Fruit fly (Drosophila melanogaster) whole organism, embryonic: Measurements from ENCODE around the gene mthl1.

Experiments used
- Ada2b ChIP-seq: fragments of 200-800 bp; sonication (Bioruptor generic); IDR thresholded peaks from 2 replicates; pipeline ENCODE4 v1.3.6; 2022; ENCODE audit warnings: missing biosample characterization, missing genetic modification characterization
- C15 ChIP-seq: fragments of 200-800 bp; sonication (Bioruptor generic); IDR thresholded peaks from 3 replicates; pipeline ENCODE4 v1.3.6; 2022; ENCODE audit warnings: missing biosample characterization, missing genetic modification characterization
- CG11504 ChIP-seq: fragments of 200-800 bp; sonication (Bioruptor generic); optimal IDR thresholded peaks from 3 replicates; lab custom pipeline; 2019; ENCODE audit warnings: missing biosample characterization, mild to moderate bottlenecking, missing genetic modification characterization, moderate library complexity
- CG11560 ChIP-seq: fragments of 200-800 bp; sonication (Bioruptor generic); IDR thresholded peaks from 3 replicates; pipeline ENCODE4 v1.3.6; 2022; ENCODE audit warnings: missing biosample characterization, missing genetic modification characterization
- CG13287 ChIP-seq: fragments of 200-800 bp; sonication (Bioruptor generic); IDR thresholded peaks from 2 replicates; pipeline ENCODE4 v1.3.6; 2022; ENCODE audit warnings: missing biosample characterization, missing genetic modification characterization; ENCODE audit not compliant: partially characterized antibody
- CG14441 ChIP-seq: fragments of 200-800 bp; sonication (Bioruptor generic); IDR thresholded peaks from 2 replicates; pipeline ENCODE4 v1.3.6; 2022; ENCODE audit warnings: missing biosample characterization, missing genetic modification characterization
- CG15696 ChIP-seq: fragments of 200-800 bp; sonication (Bioruptor generic); optimal IDR thresholded peaks from 2 replicates; lab custom pipeline; 2019; ENCODE audit warnings: missing biosample characterization, mild to moderate bottlenecking, missing genetic modification characterization, moderate library complexity
- CG1603 ChIP-seq: fragments of 200-800 bp; sonication (Bioruptor generic); optimal IDR thresholded peaks from 2 replicates; lab custom pipeline; 2019; ENCODE audit warnings: missing biosample characterization, mild to moderate bottlenecking, missing genetic modification characterization, moderate library complexity
- CG16813 ChIP-seq: fragments of 200-800 bp; sonication (Bioruptor generic); IDR thresholded peaks from 3 replicates; pipeline ENCODE4 v1.3.6; 2022; ENCODE audit warnings: missing biosample characterization, missing genetic modification characterization; ENCODE audit not compliant: partially characterized antibody
- CG17186 ChIP-seq: fragments of 200-800 bp; sonication (Bioruptor generic); optimal IDR thresholded peaks from 3 replicates; lab custom pipeline; 2017; ENCODE audit warnings: missing biosample characterization, missing genetic modification reagents, missing genetic modification characterization
- CG18599 ChIP-seq: fragments of 200-800 bp; sonication (Bioruptor generic); optimal IDR thresholded peaks from 3 replicates; lab custom pipeline; 2017; ENCODE audit warnings: missing biosample characterization, missing genetic modification characterization, mild to moderate bottlenecking, moderate library complexity, missing genetic modification reagents
- CG30020 ChIP-seq: fragments of 200-800 bp; optimal IDR thresholded peaks from 2 replicates; lab custom pipeline; 2019; ENCODE audit warnings: missing biosample characterization, mild to moderate bottlenecking, missing genetic modification characterization, moderate library complexity
- CG42726 ChIP-seq: fragments of 200-800 bp; sonication (Bioruptor generic); IDR thresholded peaks from 2 replicates; pipeline ENCODE4 v1.3.6; 2022; ENCODE audit warnings: missing biosample characterization, missing genetic modification characterization; ENCODE audit not compliant: partially characterized antibody
- CG4360 ChIP-seq: fragments of 200-800 bp; sonication (Bioruptor generic); IDR thresholded peaks from 2 replicates; pipeline ENCODE4 v1.3.6; 2022; ENCODE audit warnings: missing biosample characterization, missing genetic modification characterization
- CG4404 ChIP-seq: fragments of 200-800 bp; sonication (Bioruptor generic); IDR thresholded peaks from 2 replicates; pipeline ENCODE4 v1.3.6; 2022; ENCODE audit warnings: missing biosample characterization, missing genetic modification characterization
- CG4617 ChIP-seq: fragments of 200-800 bp; sonication (Bioruptor generic); optimal IDR thresholded peaks from 3 replicates; lab custom pipeline; 2016; ENCODE audit warnings: missing biosample characterization, missing genetic modification characterization, borderline replicate concordance
- CG4730 ChIP-seq: fragments of 200-800 bp; sonication (Bioruptor generic); IDR thresholded peaks from 2 replicates; pipeline ENCODE4 v1.3.6; 2022; ENCODE audit warnings: missing biosample characterization, missing genetic modification characterization
- CG6854 ChIP-seq: fragments of 200-800 bp; sonication (Bioruptor generic); optimal IDR thresholded peaks from 3 replicates; lab custom pipeline; 2017; ENCODE audit warnings: missing biosample characterization, mild to moderate bottlenecking, missing genetic modification characterization
- CG7271 ChIP-seq: fragments of 200-800 bp; sonication (Bioruptor generic); optimal IDR thresholded peaks from 2 replicates; lab custom pipeline; 2018; ENCODE audit warnings: missing biosample characterization, mild to moderate bottlenecking, missing genetic modification characterization, moderate library complexity
- CG7357 ChIP-seq: fragments of 200-800 bp; sonication (Bioruptor generic); IDR thresholded peaks from 3 replicates; pipeline ENCODE4 v1.3.6; 2022; ENCODE audit warnings: missing biosample characterization, missing genetic modification characterization
- CG8765 ChIP-seq: fragments of 200-800 bp; sonication (Bioruptor generic); IDR thresholded peaks from 2 replicates; pipeline ENCODE4 v1.3.6; 2022; ENCODE audit warnings: missing biosample characterization, missing genetic modification characterization
- CG9797 ChIP-seq: fragments of 200-800 bp; sonication (Bioruptor generic); optimal IDR thresholded peaks from 3 replicates; lab custom pipeline; 2018; ENCODE audit warnings: missing biosample characterization, mild to moderate bottlenecking, missing genetic modification characterization
- CTCF ChIP-seq: fragments of 200-800 bp; sonication (Bioruptor generic); optimal IDR thresholded peaks from 2 replicates; lab custom pipeline; 2017; ENCODE audit warnings: missing biosample characterization, mild to moderate bottlenecking, missing genetic modification characterization, moderate library complexity
- Dp ChIP-seq: fragments of 200-800 bp; sonication (Bioruptor generic); optimal IDR thresholded peaks from 2 replicates; lab custom pipeline; 2018; ENCODE audit warnings: missing biosample characterization, mild to moderate bottlenecking, missing genetic modification characterization, moderate library complexity
- Fer1 ChIP-seq: fragments of 200-800 bp; sonication (Bioruptor generic); optimal IDR thresholded peaks from 2 replicates; lab custom pipeline; 2017; ENCODE audit warnings: missing biosample characterization, mild to moderate bottlenecking, missing genetic modification characterization
- Fer2 ChIP-seq: fragments of 200-800 bp; sonication (Bioruptor generic); optimal IDR thresholded peaks from 2 replicates; lab custom pipeline; 2018; ENCODE audit warnings: missing biosample characterization, mild to moderate bottlenecking, missing genetic modification characterization, moderate library complexity
- Hr39 ChIP-seq: fragments of >200 bp; optimal IDR thresholded peaks from 2 replicates; lab custom pipeline; 2017
- MESR4 ChIP-seq: fragments of 200-800 bp; sonication (Bioruptor generic); optimal IDR thresholded peaks from 2 replicates; lab custom pipeline; 2018; ENCODE audit warnings: missing biosample characterization, mild to moderate bottlenecking, missing genetic modification characterization, moderate library complexity
- Opbp ChIP-seq: fragments of 200-800 bp; sonication (Bioruptor generic); IDR thresholded peaks from 3 replicates; pipeline ENCODE4 v1.3.6; 2022; ENCODE audit warnings: missing biosample characterization, missing genetic modification characterization; ENCODE audit not compliant: partially characterized antibody
- Rfx ChIP-seq: fragments of 200-800 bp; sonication (Bioruptor generic); IDR thresholded peaks from 2 replicates; pipeline ENCODE4 v1.3.6; 2022; ENCODE audit warnings: missing biosample characterization, missing genetic modification characterization
- Sry-δ ChIP-seq: fragments of 200-800 bp; sonication (Bioruptor generic); optimal IDR thresholded peaks from 2 replicates; lab custom pipeline; 2016; ENCODE audit warnings: missing biosample characterization, missing genetic modification characterization
- YL-1 ChIP-seq: fragments of 200-800 bp; sonication (Bioruptor generic); optimal IDR thresholded peaks from 3 replicates; lab custom pipeline; 2017; ENCODE audit warnings: missing biosample characterization, mild to moderate bottlenecking, missing genetic modification characterization
- amos ChIP-seq: fragments of 200-800 bp; sonication (Bioruptor generic); IDR thresholded peaks from 2 replicates; pipeline ENCODE4 v1.3.6; 2022; ENCODE audit warnings: missing biosample characterization, missing genetic modification characterization; ENCODE audit not compliant: partially characterized antibody
- cg ChIP-seq: fragments of 200-800 bp; sonication (Bioruptor generic); optimal IDR thresholded peaks from 3 replicates; lab custom pipeline; 2019; ENCODE audit warnings: missing biosample characterization, mild to moderate bottlenecking, missing genetic modification characterization, moderate library complexity
- ewg ChIP-seq: fragments of 200-800 bp; sonication (Bioruptor generic); optimal IDR thresholded peaks from 3 replicates; lab custom pipeline; 2017; ENCODE audit warnings: mild to moderate bottlenecking, missing biosample characterization, missing genetic modification reagents, missing genetic modification characterization
- kah ChIP-seq: fragments of 200-800 bp; sonication (Bioruptor generic); optimal IDR thresholded peaks from 2 replicates; lab custom pipeline; 2018; ENCODE audit warnings: missing biosample characterization, mild to moderate bottlenecking, missing genetic modification characterization
- knrl ChIP-seq: fragments of 200-800 bp; sonication (Bioruptor generic); IDR thresholded peaks from 3 replicates; pipeline ENCODE4 v1.3.6; 2022; ENCODE audit warnings: missing biosample characterization, missing genetic modification characterization; ENCODE audit not compliant: partially characterized antibody
- lola ChIP-seq, 3 experiments: fragments of >200 bp in 2 of 3; fragments of 200-800 bp in 1 of 3; sonication (Bioruptor generic) in 1 of 3; optimal IDR thresholded peaks; 2 replicates each; lab custom pipeline; 2017 to 2019; ENCODE audit warnings: missing biosample characterization in 3 of 3, missing genetic modification characterization in 3 of 3, mild to moderate bottlenecking in 1 of 3, moderate library complexity in 1 of 3
- prd ChIP-seq, 3 experiments: fragments of >200 bp in 2 of 3; fragments of 200-800 bp in 1 of 3; sonication (Bioruptor generic) in 1 of 3; optimal IDR thresholded peaks in 2 of 3; IDR thresholded peaks in 1 of 3; 2 replicates in 2 of 3; 3 replicates in 1 of 3; pipeline versions ENCODE4 v1.3.6 to Lab custom; 2017 to 2022; ENCODE audit warnings: missing biosample characterization in 1 of 3, missing genetic modification characterization in 1 of 3
- salm ChIP-seq: fragments of 200-800 bp; sonication (Bioruptor generic); optimal IDR thresholded peaks from 2 replicates; lab custom pipeline; 2018; ENCODE audit warnings: missing biosample characterization, mild to moderate bottlenecking, missing genetic modification characterization
- slbo ChIP-seq: fragments of 200-800 bp; sonication (Bioruptor generic); IDR thresholded peaks from 2 replicates; pipeline ENCODE4 v1.3.6; 2022; ENCODE audit warnings: missing biosample characterization, missing genetic modification characterization
- sna ChIP-seq: fragments of 200-800 bp; sonication (Bioruptor generic); IDR thresholded peaks from 2 replicates; pipeline ENCODE4 v1.3.6; 2022; ENCODE audit warnings: missing biosample characterization, missing genetic modification characterization; ENCODE audit not compliant: partially characterized antibody
- sqz ChIP-seq: fragments of 200-800 bp; sonication (Bioruptor generic); optimal IDR thresholded peaks from 3 replicates; lab custom pipeline; 2018; ENCODE audit warnings: missing biosample characterization, mild to moderate bottlenecking, missing genetic modification characterization
- stwl ChIP-seq: fragments of 200-800 bp; sonication (Bioruptor generic); optimal IDR thresholded peaks from 3 replicates; lab custom pipeline; 2018; ENCODE audit warnings: missing biosample characterization, mild to moderate bottlenecking, missing genetic modification characterization, moderate library complexity
- trh ChIP-seq: fragments of 200-800 bp; sonication (Bioruptor generic); optimal IDR thresholded peaks from 2 replicates; lab custom pipeline; 2016; ENCODE audit warnings: missing biosample characterization, missing genetic modification characterization
- zen2 ChIP-seq: fragments of 200-800 bp; sonication (Bioruptor generic); IDR thresholded peaks from 3 replicates; pipeline ENCODE4 v1.3.6; 2022; ENCODE audit warnings: missing biosample characterization, missing genetic modification characterization; ENCODE audit not compliant: partially characterized antibody

The mthl1 gene

dm6 chrX:16633181-16633957, 7.4 kb upstream of the mthl1 start (continued):
- TF ChIP-seq Ada2b (GFP tag; lab: Robert Waterston, UW) (no peak), Fer2 (tag; lab: Kevin White, UChicago) (no peak), ewg (no peak), CG7271 (no peak)

- peak; percentile 46 for TF ChIP-seq CG17186 (GFP tag; lab: Kevin White, UChicago)
- TF ChIP-seq trh (GFP tag; lab: Kevin White, UChicago) = no peak
- peak; percentile 89 for TF ChIP-seq amos (GFP tag; lab: Robert Waterston, UW)
- peak; percentile 42 for TF ChIP-seq CG6854 (GFP tag; lab: Kevin White, UChicago)
- no peak for TF ChIP-seq CG4730 (GFP tag; lab: Robert Waterston, UW)
- no peak for TF ChIP-seq CG11504
- TF ChIP-seq CG4617 (GFP tag; lab: Kevin White, UChicago) = peak; percentile 38
- TF ChIP-seq Dp (GFP tag; lab: Kevin White, UChicago) = peak; percentile 35
- peak; percentile 27 for TF ChIP-seq stwl (tag; lab: Kevin White, UChicago)
- peak; percentile 96 for TF ChIP-seq CG4360
- TF ChIP-seq CTCF = peak; percentile 93
- peak; percentile 67; the same call in 1 of the 2 replicates for TF ChIP-seq sna (GFP tag; lab: Robert Waterston, UW)
- TF ChIP-seq lola (GFP tag; optimal IDR thresholded peaks at IDR 0.05; lab: Kevin White, UChicago) = no peak
- no peak for TF ChIP-seq salm (tag; lab: Kevin White, UChicago)
- peak; percentile 96; the same call in 2 of the 3 replicates for TF ChIP-seq CG11560 (tag; lab: Robert Waterston, UW)
- TF ChIP-seq zen2 (GFP tag; lab: Robert Waterston, UW) = peak; percentile 61; the same call in 2 of the 3 replicates
- TF ChIP-seq CG42726 (GFP tag; lab: Robert Waterston, UW) = peak; percentile 91
- peak; percentile 7 for TF ChIP-seq Fer1 (GFP tag; lab: Kevin White, UChicago)
- TF ChIP-seq CG7357 (GFP tag; lab: Robert Waterston, UW) = no peak
- peak; percentile 95 for TF ChIP-seq Sry-δ (GFP tag; lab: Kevin White, UChicago)
- TF ChIP-seq CG14441 (GFP tag; lab: Robert Waterston, UW) = peak; percentile 7; the same call in 1 of the 2 replicates
- TF ChIP-seq CG13287 (GFP tag; lab: Robert Waterston, UW) = peak; percentile 77
- peak; percentile 26; the same call in 1 of the 2 replicates for TF ChIP-seq Rfx (GFP tag; lab: Robert Waterston, UW)
- TF ChIP-seq C15 = no peak
- TF ChIP-seq CG18599 (GFP tag; lab: Kevin White, UChicago) = no peak
- TF ChIP-seq Hr39 (lab: Kevin White, UChicago) = peak; percentile 21
- peak; percentile 95 for TF ChIP-seq MESR4 (GFP tag; lab: Kevin White, UChicago)
- TF ChIP-seq CG4404 = no peak
- peak; percentile 61 for TF ChIP-seq CG1603
- TF ChIP-seq CG8765 (GFP tag; lab: Robert Waterston, UW) = no peak
- TF ChIP-seq Opbp (GFP tag; lab: Robert Waterston, UW) = peak; percentile 78
- TF ChIP-seq CG9797 (GFP tag; lab: Kevin White, UChicago) = peak; percentile 69
- TF ChIP-seq prd (optimal IDR thresholded peaks at IDR 0.05; lab: Kevin White, UChicago) = no peak
- peak; percentile 3; the same call in 1 of the 3 replicates for TF ChIP-seq prd (GFP tag; IDR thresholded peaks at IDR 0.05; lab: Robert Waterston, UW)
- TF ChIP-seq CG30020 (tag; lab: Kevin White, UChicago) = peak; percentile 46
- peak; percentile 44; the same call in 1 of the 2 replicates for TF ChIP-seq slbo (GFP tag; lab: Robert Waterston, UW)
- TF ChIP-seq cg (GFP tag; lab: Kevin White, UChicago) = peak; percentile 99
- TF ChIP-seq CG16813 (GFP tag; lab: Robert Waterston, UW) = peak; percentile 85
- TF ChIP-seq knrl (GFP tag; lab: Robert Waterston, UW) = peak; percentile 83
- no peak for TF ChIP-seq sqz (GFP tag; lab: Kevin White, UChicago)
- no peak for TF ChIP-seq CG15696 (tag; lab: Kevin White, UChicago)
- peak; percentile 3 for TF ChIP-seq kah
- TF ChIP-seq YL-1 (GFP tag; lab: Kevin White, UChicago) = peak; percentile 6
Measured at dm6 chrX:16637106-16637590, 3.6 kb upstream of the mthl1 start, which contains the start of gene Rok. Rok (minus strand) TSS chrX:16637414.
